Worm (Caenorhabditis elegans): ENCODE results near the gene got-1.2.

got-1.2 gene

DNA sequence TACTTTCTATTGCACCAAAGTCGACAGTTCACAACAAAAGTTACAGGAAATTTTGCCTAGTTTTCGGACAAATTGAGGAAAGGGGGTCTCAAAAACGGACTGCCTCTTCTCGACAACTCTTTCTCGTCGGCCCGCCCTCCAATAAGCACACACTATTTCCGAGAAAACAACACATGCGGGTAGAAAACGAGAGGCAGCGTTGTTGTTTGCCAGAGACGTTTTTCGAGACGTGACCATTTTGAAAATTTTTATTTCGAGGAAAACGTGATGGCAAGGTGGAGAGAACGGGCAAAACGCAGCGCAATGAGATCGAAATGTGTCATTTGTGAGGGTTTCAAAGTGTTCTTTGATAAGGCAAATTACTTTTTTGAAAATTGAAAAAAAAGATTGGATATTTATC is 544 bp upstream of the got-1.2 start (continued):
- TF ChIP-seq nhr-20 (tag; optimal IDR thresholded peaks at IDR 0.05) (peak; percentile 2), aly-2 (tag; optimal IDR thresholded peaks at IDR 0.05) (no peak), hpl-2 (GFP tag; optimal IDR thresholded peaks at IDR 0.05) (no peak), lin-39 (tag; optimal IDR thresholded peaks at IDR 0.05) (no peak), elt-2 (tag; optimal IDR thresholded peaks at IDR 0.05) (no peak), irx-1 (tag; optimal IDR thresholded peaks at IDR 0.05) (no peak), aha-1 (tag; optimal IDR thresholded peaks at IDR 0.05) (no peak), sox-4 (tag; optimal IDR thresholded peaks at IDR 0.05) (no peak), alr-1 (tag; optimal IDR thresholded peaks at IDR 0.05; ENCODE audit: borderline replicate concordance) (no peak), F16B12.6 (tag; optimal IDR thresholded peaks at IDR 0.05) (no peak), zag-1 (tag; optimal IDR thresholded peaks at IDR 0.05) (no peak), ztf-4 (tag; optimal IDR thresholded peaks at IDR 0.05) (no peak), blmp-1 (tag; optimal IDR thresholded peaks at IDR 0.05) (peak; percentile 17), unc-98 (GFP tag; IDR thresholded peaks at IDR 0.05) (no peak), rnt-1 (tag; optimal IDR thresholded peaks at IDR 0.05) (peak; percentile 33), snpc-4 (tag; optimal IDR thresholded peaks at IDR 0.05) (no peak), unc-130 (tag; optimal IDR thresholded peaks at IDR 0.05) (peak; percentile 34), lsy-2 (tag; optimal IDR thresholded peaks at IDR 0.05) (peak in 1 of 2 experiments; percentile 10), ceh-90 (tag; optimal IDR thresholded peaks at IDR 0.05) (no peak), xbp-1 (tag; optimal IDR thresholded peaks at IDR 0.05) (no peak), fkh-8 (tag; optimal IDR thresholded peaks at IDR 0.05) (peak; percentile 35), hlh-4 (tag; optimal IDR thresholded peaks at IDR 0.05) (no peak), dsc-1 (tag; optimal IDR thresholded peaks at IDR 0.05) (no peak), nhr-71 (tag; optimal IDR thresholded peaks at IDR 0.05) (peak; percentile 49), fkh-10 (GFP tag; optimal IDR thresholded peaks at IDR 0.05) (no peak), grh-1 (GFP tag; IDR thresholded peaks at IDR 0.05) (no peak), nhr-11 (tag; optimal IDR thresholded peaks at IDR 0.05) (no peak), egl-27 (tag; optimal IDR thresholded peaks at IDR 0.05) (no peak)

DNA sequence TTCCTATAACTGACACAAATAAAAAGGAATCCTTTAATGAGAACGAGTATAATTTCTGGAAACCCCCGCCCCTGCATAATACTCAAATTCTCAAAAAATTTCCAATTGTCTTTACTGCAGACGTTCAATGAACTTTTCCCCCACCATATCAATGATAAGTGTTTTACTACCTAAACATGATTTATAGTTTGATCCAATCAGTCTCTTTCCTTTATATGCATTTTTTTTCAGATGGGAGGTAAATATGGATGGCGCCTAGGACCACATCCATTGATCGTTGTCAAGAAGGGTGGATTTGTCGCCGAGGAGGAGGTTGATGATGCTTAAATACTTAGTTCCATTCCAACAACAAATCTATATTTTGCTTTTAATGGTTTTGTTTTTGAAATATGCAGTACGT is 5.8 kb downstream of the got-1.2 start:
- TF ChIP-seq egl-13 (tag; optimal IDR thresholded peaks at IDR 0.05) (no peak), mep-1 (tag; optimal IDR thresholded peaks at IDR 0.05) (no peak), efl-1 (optimal IDR thresholded peaks at IDR 0.05) (no peak), efl-1 (GFP tag; optimal IDR thresholded peaks at IDR 0.05 in 1 of 2) (peak in 1 of 2 experiments; percentile 81), lin-35 (GFP tag; optimal IDR thresholded peaks at IDR 0.05) (no peak), sup-37 (GFP tag; optimal IDR thresholded peaks at IDR 0.05) (no peak), zag-1 (tag; optimal IDR thresholded peaks at IDR 0.05) (no peak)

ce11 chrX:16786021-16786488 is 6.9 kb downstream of the got-1.2 start, which contains the start of gene T01C8.2:
T01C8.2 (plus strand) TSS chrX:16786438.
- TF ChIP-seq swsn-7 (tag; optimal IDR thresholded peaks at IDR 0.05) (peak; percentile 5), nhr-84 (tag; optimal IDR thresholded peaks at IDR 0.05) (no peak), lir-3 (tag; optimal IDR thresholded peaks at IDR 0.05; ENCODE audit: poor library complexity) (no peak), tbx-2 (tag; optimal IDR thresholded peaks at IDR 0.05) (peak; percentile 18), mef-2 (tag; optimal IDR thresholded peaks at IDR 0.05) (no peak), fkh-4 (tag; optimal IDR thresholded peaks at IDR 0.05; ENCODE audit: borderline replicate concordance) (no peak), sup-37 (GFP tag; optimal IDR thresholded peaks at IDR 0.05) (no peak), jun-1 (tag; optimal IDR thresholded peaks at IDR 0.05) (no peak), vab-15 (tag; optimal IDR thresholded peaks at IDR 0.05) (no peak), lin-39 (tag; optimal IDR thresholded peaks at IDR 0.05) (no peak), nhr-12 (tag; optimal IDR thresholded peaks at IDR 0.05) (no peak), ces-1 (GFP tag; optimal IDR thresholded peaks at IDR 0.05) (no peak), unc-98 (GFP tag; IDR thresholded peaks at IDR 0.05) (no peak), efl-1 (optimal IDR thresholded peaks at IDR 0.05) (no peak), efl-1 (GFP tag; optimal IDR thresholded peaks at IDR 0.05 in 1 of 2) (no peak), C16A3.4 (tag; optimal IDR thresholded peaks at IDR 0.05) (peak; percentile 13), isw-1 (GFP tag; IDR thresholded peaks at IDR 0.05) (no peak), sptf-1 (tag; optimal IDR thresholded peaks at IDR 0.05) (no peak), grh-1 (GFP tag; IDR thresholded peaks at IDR 0.05) (peak; percentile 38; the same call in 1 of the 2 replicates), mep-1 (tag; optimal IDR thresholded peaks at IDR 0.05) (peak; percentile 68), aha-1 (tag; optimal IDR thresholded peaks at IDR 0.05) (no peak), lsy-2 (tag; optimal IDR thresholded peaks at IDR 0.05) (peak in 1 of 2 experiments; percentile 10), nhr-19 (GFP tag; conservative IDR thresholded peaks at IDR 0.05) (0 out of 2 replicates have a peak, but pooled peaks have one; percentile 7), alr-1 (tag; optimal IDR thresholded peaks at IDR 0.05; ENCODE audit: borderline replicate concordance) (no peak), dsc-1 (tag; optimal IDR thresholded peaks at IDR 0.05) (no peak), ama-1 (optimal IDR thresholded peaks at IDR 0.05) (no peak), nhr-90 (tag; optimal IDR thresholded peaks at IDR 0.05; ENCODE audit: poor library complexity) (peak; percentile 65), elt-2 (tag; optimal IDR thresholded peaks at IDR 0.05) (no peak), nhr-11 (tag; optimal IDR thresholded peaks at IDR 0.05) (no peak)

All from whole organism, L1 larva.